Fruit fly (Drosophila melanogaster): Measurements from ENCODE around the gene ema.
A peak's percentile ranks its signal among the peaks of the same experiment; 100 is the strongest.

ema gene

DNA sequence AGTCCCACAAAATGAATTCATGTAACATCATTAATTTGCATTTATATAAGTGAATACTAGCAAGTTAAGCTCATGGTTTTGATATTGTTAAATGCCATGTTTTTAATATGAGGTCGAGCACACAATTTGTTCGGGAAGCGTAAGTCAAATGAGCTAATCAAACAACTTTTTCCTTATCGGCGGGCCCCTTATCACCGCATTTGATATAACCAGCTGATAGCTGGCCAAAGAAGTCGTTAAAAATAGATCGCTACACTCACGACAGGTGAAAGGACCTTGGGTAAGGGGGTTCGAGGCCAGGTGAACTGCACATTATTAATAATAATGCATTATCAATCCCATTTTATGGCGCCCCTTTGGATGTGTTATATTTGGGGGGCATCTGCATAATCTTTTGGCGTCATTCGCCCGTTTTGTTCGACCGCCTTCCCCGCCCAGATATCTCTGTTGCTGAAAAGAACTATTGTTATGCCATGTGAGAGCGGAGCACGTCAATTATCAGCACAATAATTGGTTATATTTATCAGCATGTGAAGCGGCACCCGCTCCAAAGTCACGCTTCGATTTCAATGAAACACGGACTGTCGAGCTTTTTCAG lies 6.1 kb upstream of the ema start:
- no peak for TF ChIP-seq CG1621 (tag; optimal IDR thresholded peaks at IDR 0.05)
- peak; percentile 82 for TF ChIP-seq vri (GFP tag; optimal IDR thresholded peaks at IDR 0.05)
- peak; percentile 41 for TF ChIP-seq svp (GFP tag)

DNA sequence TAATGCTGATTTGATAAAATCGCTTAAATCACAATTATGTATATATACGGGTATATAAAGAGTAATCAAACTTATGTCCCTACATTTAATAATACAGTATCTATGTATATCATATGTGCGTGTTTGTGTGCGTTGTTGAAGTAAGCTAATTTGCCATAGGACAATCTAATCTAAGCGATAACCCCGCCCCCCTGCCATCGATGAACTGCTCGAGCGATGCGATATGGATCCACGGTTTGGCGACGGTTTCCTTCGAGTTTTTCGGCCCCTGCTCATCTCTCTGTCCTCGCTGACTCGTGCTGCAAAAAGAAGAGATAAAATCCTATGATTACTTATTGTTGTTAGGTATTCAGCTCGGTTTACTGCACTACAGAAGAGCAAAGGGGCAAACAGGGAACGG lies 5.4 kb upstream of the ema start:
- TF ChIP-seq vri (GFP tag; optimal IDR thresholded peaks at IDR 0.05) (peak; percentile 73), CG8119 (GFP tag; IDR thresholded peaks at IDR 0.05) (no peak), svp (GFP tag) (peak; percentile 83)

DNA sequence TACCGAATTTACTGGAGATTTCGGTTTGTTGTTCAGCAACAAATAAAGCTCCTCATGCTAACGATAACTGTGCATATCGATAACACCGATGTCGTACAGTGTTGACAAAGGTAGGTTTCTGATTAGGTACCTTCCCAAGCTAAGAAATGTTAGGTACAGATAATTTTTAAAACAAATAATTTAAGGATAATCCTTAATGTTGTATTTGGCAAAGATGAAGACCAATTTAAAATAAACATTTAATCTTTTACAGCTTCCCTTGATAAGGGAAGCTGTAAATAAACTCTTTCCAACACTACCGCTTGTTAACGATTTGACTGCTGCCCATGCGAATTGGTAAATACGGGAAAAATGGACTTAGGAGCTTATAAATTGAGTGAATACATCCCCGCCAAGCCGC lies 1.5 kb upstream of the ema start, which contains the start of the genes Ttc1 and CG14882:
Gene Ttc1, minus strand, starts transcription at position 71 of the 400 bp plus-strand sequence.
Gene CG14882, plus strand, starts transcription at position 271 of the 400 bp plus-strand sequence.
- TF ChIP-seq CG7368 (GFP tag; optimal IDR thresholded peaks at IDR 0.05) (no peak), achi (GFP tag; optimal IDR thresholded peaks at IDR 0.05) (peak; percentile 88), Hr39 (GFP tag; optimal IDR thresholded peaks at IDR 0.05) (peak; percentile 87), cyc (GFP tag; optimal IDR thresholded peaks at IDR 0.05) (peak; percentile 72), CG4318 (GFP tag; optimal IDR thresholded peaks at IDR 0.05) (no peak), CG3919 (GFP tag; optimal IDR thresholded peaks at IDR 0.05) (no peak), CG31627 (GFP tag; optimal IDR thresholded peaks at IDR 0.05) (peak; percentile 87), spab (GFP tag; optimal IDR thresholded peaks at IDR 0.05) (no peak), Sox14 (GFP tag; optimal IDR thresholded peaks at IDR 0.05) (peak; percentile 90), Eip93F (GFP tag; optimal IDR thresholded peaks at IDR 0.05) (peak; percentile 61), salr (GFP tag; optimal IDR thresholded peaks at IDR 0.05) (peak; percentile 29 to 81), topi (GFP tag; optimal IDR thresholded peaks at IDR 0.05) (peak; percentile 87), dac (GFP tag; optimal IDR thresholded peaks at IDR 0.05) (no peak), CG1621 (tag; optimal IDR thresholded peaks at IDR 0.05) (no peak), CG6276 (GFP tag; optimal IDR thresholded peaks at IDR 0.05) (no peak), fd59A (GFP tag; optimal IDR thresholded peaks at IDR 0.05) (peak; percentile 49), CG6792 (GFP tag; optimal IDR thresholded peaks at IDR 0.05) (peak; percentile 86), CG16779 (tag; optimal IDR thresholded peaks at IDR 0.05) (no peak), CG15336 (GFP tag; IDR thresholded peaks at IDR 0.05) (peak; percentile 94), fkh (GFP tag; optimal IDR thresholded peaks at IDR 0.05) (no peak), CG11762 (GFP tag; optimal IDR thresholded peaks at IDR 0.05; ENCODE audit: insufficient read depth) (no peak), Lpt (GFP tag; optimal IDR thresholded peaks at IDR 0.05) (peak; percentile 57), CG6163 (GFP tag; IDR thresholded peaks at IDR 0.05) (peak; percentile 89), net (GFP tag; optimal IDR thresholded peaks at IDR 0.05) (peak; percentile 88), pdm3 (GFP tag; optimal IDR thresholded peaks at IDR 0.05) (no peak), CG11294 (GFP tag; IDR thresholded peaks at IDR 0.05) (peak; percentile 72), ss (GFP tag; optimal IDR thresholded peaks at IDR 0.05) (peak in 1 of 2 experiments; percentile 39), Hr38 (GFP tag; optimal IDR thresholded peaks at IDR 0.05) (no peak), dsx (GFP tag; optimal IDR thresholded peaks at IDR 0.05; ENCODE audit: poor library complexity, severe bottlenecking) (peak; percentile 81), eg (GFP tag; IDR thresholded peaks at IDR 0.05) (peak; percentile 92), Blimp-1 (GFP tag; optimal IDR thresholded peaks at IDR 0.05) (no peak), CG32006 (GFP tag; optimal IDR thresholded peaks at IDR 0.05) (no peak), Gug (GFP tag; IDR thresholded peaks at IDR 0.05) (peak; percentile 75), Hr4 (GFP tag; optimal IDR thresholded peaks at IDR 0.05) (no peak), Eip78C (GFP tag) (peak; percentile 95), OdsH (GFP tag; optimal IDR thresholded peaks at IDR 0.05) (peak; percentile 91), vri (GFP tag; optimal IDR thresholded peaks at IDR 0.05) (peak; percentile 89), CG11902 (GFP tag; optimal IDR thresholded peaks at IDR 0.05) (no peak), fd85E (GFP tag; optimal IDR thresholded peaks at IDR 0.05) (no peak), CG8319 (GFP tag; optimal IDR thresholded peaks at IDR 0.05) (no peak), acj6 (GFP tag; optimal IDR thresholded peaks at IDR 0.05) (peak; percentile 89), Sox15 (GFP tag; optimal IDR thresholded peaks at IDR 0.05) (peak; percentile 69), CG9139 (GFP tag; optimal IDR thresholded peaks at IDR 0.05) (peak; percentile 63), esn (GFP tag; optimal IDR thresholded peaks at IDR 0.05) (peak; percentile 92), svp (GFP tag) (no peak), CG10631 (GFP tag; optimal IDR thresholded peaks at IDR 0.05) (no peak)

Data from whole organism, prepupa.